Fruit fly (Drosophila melanogaster): ENCODE data around the gene red.

- TF ChIP-seq pan (optimal IDR thresholded peaks at IDR 0.05) (no peak), EcR (GFP tag; optimal IDR thresholded peaks at IDR 0.05) (no peak), psq (optimal IDR thresholded peaks at IDR 0.05) (no peak), CG8478 (optimal IDR thresholded peaks at IDR 0.05) (no peak), usp (GFP tag; optimal IDR thresholded peaks at IDR 0.05) (no peak), Dll (optimal IDR thresholded peaks at IDR 0.05) (no peak)
These were observed 9.4 kb downstream of the red start for dm6 chr3R:14298078-14298896.
